Fruit fly (Drosophila melanogaster) whole organism, embryonic: ENCODE results near the gene Vm26Ab.
A peak's percentile ranks its signal among the peaks of the same experiment; 100 is the strongest.

ENCODE experiments used
- Ada2b ChIP-seq: fragments of 200-800 bp; sonication (Bioruptor generic); IDR thresholded peaks from 2 replicates; pipeline ENCODE4 v1.3.6; 2022; ENCODE audit warnings: missing biosample characterization, missing genetic modification characterization
- B-H2 ChIP-seq: fragments of 200-800 bp; sonication (Bioruptor generic); optimal IDR thresholded peaks from 2 replicates; lab custom pipeline; 2018; ENCODE audit warnings: missing biosample characterization, mild to moderate bottlenecking, missing genetic modification characterization
- CG11085 ChIP-seq: fragments of 200-800 bp; sonication (Bioruptor generic); IDR thresholded peaks from 2 replicates; pipeline ENCODE4 v1.3.6; 2022; ENCODE audit warnings: missing biosample characterization, missing genetic modification characterization
- CG11560 ChIP-seq: fragments of 200-800 bp; sonication (Bioruptor generic); IDR thresholded peaks from 3 replicates; pipeline ENCODE4 v1.3.6; 2022; ENCODE audit warnings: missing biosample characterization, missing genetic modification characterization
- CG15073 ChIP-seq: fragments of 200-800 bp; sonication (Bioruptor generic); optimal IDR thresholded peaks from 2 replicates; lab custom pipeline; 2016; ENCODE audit warnings: missing biosample characterization, missing genetic modification characterization
- CG17328 ChIP-seq: fragments of 200-800 bp; sonication (Bioruptor generic); IDR thresholded peaks from 2 replicates; pipeline ENCODE4 v1.3.6; 2022; ENCODE audit warnings: missing biosample characterization, missing genetic modification characterization
- CG17359 ChIP-seq: fragments of 200-800 bp; sonication (Bioruptor generic); optimal IDR thresholded peaks from 3 replicates; lab custom pipeline; 2018; ENCODE audit warnings: missing biosample characterization, mild to moderate bottlenecking, missing genetic modification characterization, moderate library complexity
- CG1832 ChIP-seq: fragments of 200-800 bp; sonication (Bioruptor generic); optimal IDR thresholded peaks from 2 replicates; lab custom pipeline; 2017; ENCODE audit warnings: missing biosample characterization, mild to moderate bottlenecking, missing genetic modification characterization, inconsistent platforms
- CG2199 ChIP-seq: fragments of 200-800 bp; sonication (Bioruptor generic); IDR thresholded peaks from 3 replicates; pipeline ENCODE4 v1.3.6; 2022; ENCODE audit warnings: missing biosample characterization, missing genetic modification characterization
- CG31365 ChIP-seq: fragments of 200-800 bp; sonication (Bioruptor generic); optimal IDR thresholded peaks from 2 replicates; lab custom pipeline; 2018; ENCODE audit warnings: missing biosample characterization, mild to moderate bottlenecking, missing genetic modification characterization
- CG31441 ChIP-seq: fragments of 200-800 bp; sonication (Bioruptor generic); IDR thresholded peaks from 2 replicates; pipeline ENCODE4 v1.3.6; 2022; ENCODE audit warnings: missing biosample characterization, missing genetic modification characterization
- CG32532 ChIP-seq: fragments of 200-800 bp; sonication (Bioruptor generic); IDR thresholded peaks from 2 replicates; pipeline ENCODE4 v1.3.6; 2022; ENCODE audit warnings: missing biosample characterization, missing genetic modification characterization
- CG32767 ChIP-seq: fragments of 200-800 bp; sonication (Bioruptor generic); IDR thresholded peaks from 2 replicates; pipeline ENCODE4 v1.3.6; 2022; ENCODE audit warnings: missing biosample characterization, missing genetic modification characterization
- CG34376 ChIP-seq: fragments of 200-800 bp; sonication (Bioruptor generic); optimal IDR thresholded peaks from 2 replicates; lab custom pipeline; 2018; ENCODE audit warnings: missing biosample characterization, mild to moderate bottlenecking, missing genetic modification characterization
- CG3995 ChIP-seq: fragments of 200-800 bp; sonication (Bioruptor generic); optimal IDR thresholded peaks from 3 replicates; lab custom pipeline; 2016; ENCODE audit warnings: missing biosample characterization, missing genetic modification characterization
- CG7987 ChIP-seq: fragments of 200-800 bp; sonication (Bioruptor generic); optimal IDR thresholded peaks from 2 replicates; lab custom pipeline; 2018; ENCODE audit warnings: missing biosample characterization, mild to moderate bottlenecking, missing genetic modification characterization, moderate library complexity
- CG8290 ChIP-seq, 3 experiments: fragments of 200-800 bp; sonication (Bioruptor generic); optimal IDR thresholded peaks; 2 replicates each; lab custom pipeline; 2016 to 2019; ENCODE audit warnings: missing biosample characterization in 3 of 3, missing genetic modification characterization in 3 of 3, mild to moderate bottlenecking in 2 of 3, moderate library complexity in 1 of 3
- CG8478 ChIP-seq: fragments of >200 bp; optimal IDR thresholded peaks from 2 replicates; lab custom pipeline; 2018
- Dbx ChIP-seq: fragments of 200-800 bp; sonication (Bioruptor generic); IDR thresholded peaks from 3 replicates; pipeline ENCODE4 v1.3.6; 2022; ENCODE audit warnings: missing biosample characterization, missing genetic modification characterization
- Gug ChIP-seq: fragments of 200-800 bp; sonication (Bioruptor generic); IDR thresholded peaks from 4 replicates; pipeline ENCODE4 v1.3.6; 2022; ENCODE audit warnings: missing biosample characterization, missing genetic modification characterization
- Hey ChIP-seq: fragments of 200-800 bp; sonication (Bioruptor generic); optimal IDR thresholded peaks from 3 replicates; lab custom pipeline; 2018; ENCODE audit warnings: missing biosample characterization, mild to moderate bottlenecking, missing genetic modification characterization
- Hr78 ChIP-seq, 2 experiments: fragments of 200-800 bp in 1 of 2; fragments of >200 bp in 1 of 2; sonication (Bioruptor generic) in 1 of 2; optimal IDR thresholded peaks; 2 replicates each; lab custom pipeline; 2017 to 2019; ENCODE audit warnings: missing biosample characterization in 2 of 2, missing genetic modification characterization in 2 of 2, mild to moderate bottlenecking in 1 of 2, moderate library complexity in 1 of 2
- Med ChIP-seq: fragments of 200-800 bp; sonication (Bioruptor generic); peaks from one replicate; lab custom pipeline; 2016; ENCODE audit warnings: missing biosample characterization, missing genetic modification characterization, mild to moderate bottlenecking, inconsistent platforms, moderate library complexity
- Side ChIP-seq: fragments of 200-800 bp; sonication (Bioruptor generic); optimal IDR thresholded peaks from 2 replicates; lab custom pipeline; 2016; ENCODE audit warnings: missing biosample characterization, missing genetic modification characterization
- bbx ChIP-seq: fragments of 200-800 bp; sonication (Bioruptor generic); IDR thresholded peaks from 2 replicates; pipeline ENCODE4 v1.3.6; 2022; ENCODE audit warnings: missing biosample characterization, missing genetic modification characterization; ENCODE audit not compliant: partially characterized antibody
- cwo ChIP-seq: fragments of 200-800 bp; sonication (Bioruptor generic); optimal IDR thresholded peaks from 3 replicates; lab custom pipeline; 2017; ENCODE audit warnings: missing biosample characterization, missing genetic modification characterization, mild to moderate bottlenecking, moderate library complexity, missing genetic modification reagents
- exex ChIP-seq: fragments of 200-800 bp; sonication (Bioruptor generic); optimal IDR thresholded peaks from 4 replicates; lab custom pipeline; 2018; ENCODE audit warnings: missing biosample characterization, mild to moderate bottlenecking, missing genetic modification characterization, moderate library complexity
- ftz-f1 ChIP-seq: fragments of 200-800 bp; sonication (Bioruptor generic); optimal IDR thresholded peaks from 2 replicates; lab custom pipeline; 2016; ENCODE audit warnings: missing biosample characterization, missing genetic modification characterization
- grau ChIP-seq: fragments of 200-800 bp; optimal IDR thresholded peaks from 3 replicates; lab custom pipeline; 2019; ENCODE audit warnings: missing biosample characterization, mild to moderate bottlenecking, missing genetic modification characterization, moderate library complexity
- grn ChIP-seq: fragments of 200-800 bp; sonication (Bioruptor generic); optimal IDR thresholded peaks from 3 replicates; lab custom pipeline; 2017; ENCODE audit warnings: missing biosample characterization, missing genetic modification characterization
- gt ChIP-seq: fragments of 200-800 bp; sonication (Bioruptor generic); IDR thresholded peaks from 2 replicates; pipeline ENCODE4 v1.3.6; 2022; ENCODE audit warnings: missing biosample characterization, missing genetic modification characterization
- h ChIP-seq: fragments of >200 bp; optimal IDR thresholded peaks from 2 replicates; lab custom pipeline; 2017
- hbn ChIP-seq: fragments of 200-800 bp; sonication (Bioruptor generic); IDR thresholded peaks from 2 replicates; pipeline ENCODE4 v1.3.6; 2022; ENCODE audit warnings: missing biosample characterization, missing genetic modification characterization; ENCODE audit not compliant: partially characterized antibody
- insv ChIP-seq, 2 experiments: fragments of 200-800 bp; sonication (Bioruptor generic); optimal IDR thresholded peaks; 3 replicates each; lab custom pipeline; 2016 to 2018; ENCODE audit warnings: missing biosample characterization in 2 of 2, missing genetic modification characterization in 2 of 2
- kni ChIP-seq: fragments of 200-800 bp; sonication (Bioruptor generic); optimal IDR thresholded peaks from 3 replicates; lab custom pipeline; 2017; ENCODE audit warnings: mild to moderate bottlenecking, missing biosample characterization, missing genetic modification reagents, missing genetic modification characterization
- mld ChIP-seq: fragments of 200-800 bp; sonication (Bioruptor generic); IDR thresholded peaks from 3 replicates; pipeline ENCODE4 v1.3.6; 2022; ENCODE audit warnings: missing biosample characterization, missing genetic modification characterization; ENCODE audit not compliant: partially characterized antibody
- onecut ChIP-seq: fragments of 200-800 bp; sonication (Bioruptor generic); IDR thresholded peaks from 2 replicates; pipeline ENCODE4 v1.3.6; 2022; ENCODE audit warnings: missing biosample characterization, missing genetic modification characterization
- phol ChIP-seq: fragments of 200-800 bp; sonication (Bioruptor generic); optimal IDR thresholded peaks from 3 replicates; lab custom pipeline; 2018; ENCODE audit warnings: missing biosample characterization, mild to moderate bottlenecking, missing genetic modification characterization, moderate library complexity
- pros ChIP-seq: fragments of 200-800 bp; sonication (Bioruptor generic); optimal IDR thresholded peaks from 3 replicates; lab custom pipeline; 2019; ENCODE audit warnings: missing biosample characterization, mild to moderate bottlenecking, missing genetic modification characterization, moderate library complexity
- row ChIP-seq: fragments of 200-800 bp; sonication (Bioruptor generic); IDR thresholded peaks from 3 replicates; pipeline ENCODE4 v1.3.6; 2022; ENCODE audit warnings: missing biosample characterization, missing genetic modification characterization
- sc ChIP-seq, 3 experiments: fragments of >200 bp in 2 of 3; fragments of 200-800 bp in 1 of 3; sonication (Bioruptor generic) in 1 of 3; optimal IDR thresholded peaks; 2 replicates in 2 of 3; 3 replicates in 1 of 3; lab custom pipeline; 2017; ENCODE audit warnings: mild to moderate bottlenecking in 1 of 3, missing biosample characterization in 1 of 3, missing genetic modification characterization in 1 of 3, missing genetic modification reagents in 1 of 3
- sug ChIP-seq: fragments of 200-800 bp; optimal IDR thresholded peaks from 2 replicates; lab custom pipeline; 2019; ENCODE audit warnings: missing biosample characterization, mild to moderate bottlenecking, missing genetic modification characterization, moderate library complexity
- tll ChIP-seq, 2 experiments: fragments of 200-800 bp in 1 of 2; fragments of >200 bp in 1 of 2; sonication (Bioruptor generic) in 1 of 2; optimal IDR thresholded peaks; 2 replicates each; lab custom pipeline; 2017 to 2019; ENCODE audit warnings: missing biosample characterization in 2 of 2, missing genetic modification characterization in 2 of 2, mild to moderate bottlenecking in 1 of 2, moderate library complexity in 1 of 2

Vm26Ab gene

dm6 chr2L:5944305-5945282, 12.2 kb upstream of the Vm26Ab start (continued):
- peak in 1 of 2 experiments; percentile 99 for TF ChIP-seq Hr78 (GFP tag; optimal IDR thresholded peaks at IDR 0.05; lab: Kevin White, UChicago)
- TF ChIP-seq pros, result no peak
- no peak for TF ChIP-seq CG31441 (GFP tag; lab: Robert Waterston, UW)

dm6 chr2L:5945651-5946547, 10.9 kb upstream of the Vm26Ab start:
- no peak for TF ChIP-seq bbx (GFP tag; lab: Robert Waterston, UW)
- TF ChIP-seq CG7987 (GFP tag; lab: Kevin White, UChicago), result peak; percentile 74
- TF ChIP-seq Ada2b (GFP tag; lab: Robert Waterston, UW), result no peak
- TF ChIP-seq CG8478 (lab: Kevin White, UChicago), result peak; percentile 43
- TF ChIP-seq CG8290 (GFP tag; optimal IDR thresholded peaks at IDR 0.05; lab: Kevin White, UChicago), result no peak
- peak in 1 of 2 experiments; percentile 54 for TF ChIP-seq CG8290 (tag; optimal IDR thresholded peaks at IDR 0.05; lab: Kevin White, UChicago)
- TF ChIP-seq Dbx (GFP tag; lab: Robert Waterston, UW), result peak; percentile 62; the same call in 2 of the 3 replicates
- TF ChIP-seq Hey (tag; lab: Kevin White, UChicago), result no peak
- peak; percentile 84 for TF ChIP-seq Med (GFP tag; lab: Kevin White, UChicago)
- peak; percentile 81 for TF ChIP-seq ftz-f1 (GFP tag; lab: Kevin White, UChicago)
- TF ChIP-seq phol (tag; lab: Kevin White, UChicago), result no peak
- no peak for TF ChIP-seq CG11085 (GFP tag; lab: Robert Waterston, UW)
- TF ChIP-seq exex (tag; lab: Kevin White, UChicago), result peak; percentile 84
- no peak for TF ChIP-seq CG17328 (GFP tag; lab: Robert Waterston, UW)
- no peak for TF ChIP-seq tll (GFP tag; optimal IDR thresholded peaks at IDR 0.05; lab: Kevin White, UChicago)
- TF ChIP-seq CG1832, result peak; percentile 39
- TF ChIP-seq kni (GFP tag; lab: Kevin White, UChicago), result no peak
- TF ChIP-seq Hr78 (GFP tag; optimal IDR thresholded peaks at IDR 0.05; lab: Kevin White, UChicago), result peak in 1 of 2 experiments; percentile 3
- peak; percentile 88 for TF ChIP-seq grn (GFP tag; lab: Kevin White, UChicago)
- no peak for TF ChIP-seq insv (GFP tag; optimal IDR thresholded peaks at IDR 0.05; lab: Kevin White, UChicago)
- TF ChIP-seq CG31365 (tag; lab: Kevin White, UChicago), result no peak
- 0 out of 3 replicates have a peak, but pooled peaks have one; percentile 34 for TF ChIP-seq CG2199 (GFP tag; lab: Robert Waterston, UW)
- TF ChIP-seq sug (tag; lab: Kevin White, UChicago), result peak; percentile 73
- TF ChIP-seq CG34376, result peak; percentile 46
- TF ChIP-seq grau (tag; lab: Kevin White, UChicago), result no peak
- TF ChIP-seq h, result no peak
- no peak for TF ChIP-seq sc (optimal IDR thresholded peaks at IDR 0.05; lab: Kevin White, UChicago)
- TF ChIP-seq sc (GFP tag; optimal IDR thresholded peaks at IDR 0.05; lab: Kevin White, UChicago), result no peak
- no peak for TF ChIP-seq mld (GFP tag; lab: Robert Waterston, UW)
- no peak for TF ChIP-seq CG3995
- no peak; the same call in 1 of the 2 replicates for TF ChIP-seq onecut (GFP tag; lab: Robert Waterston, UW)
- TF ChIP-seq row, result no peak
- no peak for TF ChIP-seq Side (GFP tag; lab: Kevin White, UChicago)
- TF ChIP-seq hbn, result no peak
- TF ChIP-seq B-H2 (GFP tag; lab: Kevin White, UChicago), result peak; percentile 57
- no peak for TF ChIP-seq CG32767 (GFP tag; lab: Robert Waterston, UW)
- no peak for TF ChIP-seq gt
- no peak for TF ChIP-seq Gug
- TF ChIP-seq CG32532 (GFP tag; lab: Robert Waterston, UW), result no peak
- peak; percentile 95 for TF ChIP-seq cwo (GFP tag; lab: Kevin White, UChicago)
- no peak for TF ChIP-seq CG17359
- TF ChIP-seq CG11560, result 0 out of 3 replicates have a peak, but pooled peaks have one; percentile 60
- no peak for TF ChIP-seq CG15073
